Worm (Caenorhabditis elegans) whole organism, young adult: Measurements from ENCODE around the gene C17A2.7.

Experiments used
- B0035.1 ChIP-seq: sonication (generic microtip); optimal IDR thresholded peaks from 2 replicates; lab custom pipeline; 2016; ENCODE audit warnings: missing genetic modification characterization, mild to moderate bottlenecking, missing compliant biosample characterization, missing genotype, missing genetic modification reagents
- B0261.1 ChIP-seq: sonication (generic microtip); optimal IDR thresholded peaks from 2 replicates; lab custom pipeline; 2016; ENCODE audit warnings: mild to moderate bottlenecking, missing genetic modification characterization, moderate library complexity, missing compliant biosample characterization
- D2030.7 ChIP-seq: fragments of 200-800 bp; sonication (Bioruptor generic); IDR thresholded peaks from 2 replicates; pipeline ENCODE4 v1.3.6; 2022; ENCODE audit warnings: missing genetic modification reagents, missing genetic modification characterization, missing compliant biosample characterization
- F10E7.11 ChIP-seq: sonication (generic microtip); optimal IDR thresholded peaks from 2 replicates; lab custom pipeline; 2017; ENCODE audit warnings: mild to moderate bottlenecking, missing genetic modification characterization, moderate library complexity, missing compliant biosample characterization
- F22D6.2 ChIP-seq: sonication (generic microtip); optimal IDR thresholded peaks from 2 replicates; lab custom pipeline; 2016; ENCODE audit warnings: mild to moderate bottlenecking, missing genetic modification characterization, missing compliant biosample characterization
- F23B12.7 ChIP-seq: sonication (generic microtip); optimal IDR thresholded peaks from 2 replicates; lab custom pipeline; 2017; ENCODE audit warnings: missing genetic modification characterization, mild to moderate bottlenecking, missing compliant biosample characterization, antibody characterized with exemption, moderate library complexity; ENCODE audit not compliant: insufficient read depth
- F33H1.4 ChIP-seq: fragments of 200-800 bp; sonication (Bioruptor generic); IDR thresholded peaks from 2 replicates; pipeline ENCODE4 v1.3.6; 2022; ENCODE audit warnings: missing genetic modification reagents, missing genetic modification characterization, missing compliant biosample characterization
- F49E8.2 ChIP-seq: sonication (generic microtip); optimal IDR thresholded peaks from 3 replicates; lab custom pipeline; 2017; ENCODE audit warnings: missing genetic modification characterization, mild to moderate bottlenecking, missing compliant biosample characterization, antibody characterized with exemption, moderate library complexity; ENCODE audit not compliant: insufficient read depth
- F57C9.4 ChIP-seq: sonication (generic microtip); optimal IDR thresholded peaks from 2 replicates; lab custom pipeline; 2017; ENCODE audit warnings: mild to moderate bottlenecking, missing genetic modification characterization, missing compliant biosample characterization
- K12H6.12 ChIP-seq: fragments of 200-800 bp; sonication (Bioruptor generic); optimal IDR thresholded peaks from 2 replicates; lab custom pipeline; 2018; ENCODE audit warnings: mild to moderate bottlenecking, missing genetic modification characterization, missing compliant biosample characterization
- Y56A3A.18 ChIP-seq: fragments of 200-800 bp; sonication (Bioruptor generic); IDR thresholded peaks from 2 replicates; pipeline ENCODE4 v1.3.6; 2022; ENCODE audit warnings: missing genetic modification reagents, missing genetic modification characterization, missing compliant biosample characterization
- akir-1 ChIP-seq: fragments of 200-800 bp; sonication (Bioruptor generic); optimal IDR thresholded peaks from 2 replicates; lab custom pipeline; 2018; ENCODE audit warnings: mild to moderate bottlenecking, missing genetic modification characterization, moderate library complexity, missing compliant biosample characterization
- aptf-2 ChIP-seq: fragments of 200-800 bp; sonication (Bioruptor generic); conservative IDR thresholded peaks from 2 replicates; pipeline ENCODE4 v1.3.6; 2022; ENCODE audit warnings: missing genetic modification reagents, missing genetic modification characterization, missing compliant biosample characterization
- athp-1 ChIP-seq: sonication (generic microtip); optimal IDR thresholded peaks from 2 replicates; lab custom pipeline; 2017; ENCODE audit warnings: mild to moderate bottlenecking, missing genetic modification characterization, missing compliant biosample characterization
- cebp-2 ChIP-seq: fragments of 200-800 bp; sonication (Bioruptor generic); IDR thresholded peaks from 2 replicates; pipeline ENCODE4 v1.3.6; 2022; ENCODE audit warnings: missing genetic modification characterization, missing compliant biosample characterization
- ceh-100 ChIP-seq: fragments of 200-800 bp; sonication (Bioruptor generic); IDR thresholded peaks from 2 replicates; pipeline ENCODE4 v1.3.6; 2022; ENCODE audit warnings: missing genetic modification reagents, missing genetic modification characterization, missing compliant biosample characterization
- ceh-27 ChIP-seq: fragments of 200-800 bp; sonication (Bioruptor generic); optimal IDR thresholded peaks from 2 replicates; lab custom pipeline; 2018; ENCODE audit warnings: mild to moderate bottlenecking, missing genetic modification characterization, moderate library complexity, missing compliant biosample characterization
- ceh-58 ChIP-seq: fragments of 200-800 bp; sonication (Bioruptor generic); IDR thresholded peaks from 2 replicates; pipeline ENCODE4 v1.3.6; 2022; ENCODE audit warnings: missing genetic modification characterization, missing compliant biosample characterization
- ceh-79 ChIP-seq: sonication (generic microtip); optimal IDR thresholded peaks from 2 replicates; lab custom pipeline; 2017; ENCODE audit warnings: mild to moderate bottlenecking, missing genetic modification characterization, missing compliant biosample characterization
- ceh-91 ChIP-seq: fragments of 200-800 bp; sonication (Bioruptor generic); IDR thresholded peaks from 2 replicates; pipeline ENCODE4 v1.3.6; 2022; ENCODE audit warnings: missing genetic modification reagents, missing genetic modification characterization, missing compliant biosample characterization
- dpl-1 ChIP-seq: fragments of 150-350 bp; optimal IDR thresholded peaks from 2 replicates; lab custom pipeline; 2014; ENCODE audit warnings: missing biosample characterization, missing genetic modification reagents, missing genetic modification characterization
- efl-1 ChIP-seq: fragments of 150-350 bp; optimal IDR thresholded peaks from 2 replicates; lab custom pipeline; 2014; ENCODE audit warnings: missing biosample characterization, missing genetic modification reagents, missing genetic modification characterization
- egl-44 ChIP-seq: fragments of 200-800 bp; sonication (Bioruptor generic); IDR thresholded peaks from 2 replicates; pipeline ENCODE4 v1.3.6; 2022; ENCODE audit warnings: missing genetic modification reagents, missing genetic modification characterization, missing compliant biosample characterization
- ekl-4 ChIP-seq: fragments of 200-800 bp; sonication (Bioruptor generic); IDR thresholded peaks from 2 replicates; pipeline ENCODE4 v1.3.6; 2022; ENCODE audit warnings: missing genetic modification reagents, missing genetic modification characterization, missing compliant biosample characterization
- hlh-12 ChIP-seq: sonication (generic microtip); optimal IDR thresholded peaks from 2 replicates; lab custom pipeline; 2016; ENCODE audit warnings: missing genetic modification characterization, missing compliant biosample characterization
- hlh-26 ChIP-seq: fragments of 200-800 bp; sonication (Bioruptor generic); conservative IDR thresholded peaks from 2 replicates; pipeline ENCODE4 v1.3.6; 2022; ENCODE audit warnings: missing genetic modification reagents, missing genetic modification characterization, missing compliant biosample characterization
- hrde-1 ChIP-seq: sonication (generic microtip); optimal IDR thresholded peaks from 2 replicates; lab custom pipeline; 2016; ENCODE audit warnings: missing genetic modification characterization, mild to moderate bottlenecking, missing compliant biosample characterization, moderate library complexity, missing genotype, missing genetic modification reagents, borderline replicate concordance
- hsf-1 ChIP-seq: fragments of 200-800 bp; sonication (Bioruptor generic); IDR thresholded peaks from 2 replicates; pipeline ENCODE4 v1.3.6; 2022; ENCODE audit warnings: missing genetic modification reagents, missing genetic modification characterization, missing compliant biosample characterization
- lin-35 ChIP-seq, 3 experiments: fragments of 150-350 bp in 2 of 3; sonication (generic microtip) in 1 of 3; optimal IDR thresholded peaks; 2 replicates each; lab custom pipeline; 2014 to 2018; ENCODE audit warnings: missing biosample characterization in 3 of 3, missing genetic modification characterization in 3 of 3, missing genetic modification reagents in 3 of 3
- lsl-1 ChIP-seq: fragments of 200-800 bp; sonication (Bioruptor generic); optimal IDR thresholded peaks from 2 replicates; lab custom pipeline; 2018; ENCODE audit warnings: mild to moderate bottlenecking, missing genetic modification characterization, moderate library complexity, missing compliant biosample characterization
- lsy-27 ChIP-seq: sonication (generic microtip); optimal IDR thresholded peaks from 2 replicates; lab custom pipeline; 2017; ENCODE audit warnings: missing genetic modification characterization, mild to moderate bottlenecking, missing compliant biosample characterization, antibody characterized with exemption, missing genotype, borderline replicate concordance; ENCODE audit not compliant: insufficient read depth
- madf-10 ChIP-seq: sonication (generic microtip); optimal IDR thresholded peaks from 2 replicates; lab custom pipeline; 2016; ENCODE audit warnings: mild to moderate bottlenecking, missing genetic modification characterization, missing compliant biosample characterization
- madf-3 ChIP-seq: fragments of 200-800 bp; sonication (Bioruptor generic); IDR thresholded peaks from 2 replicates; pipeline ENCODE4 v1.3.6; 2022; ENCODE audit warnings: missing genetic modification reagents, missing genetic modification characterization, missing compliant biosample characterization
- madf-6 ChIP-seq: fragments of 200-800 bp; sonication (Bioruptor generic); IDR thresholded peaks from 2 replicates; pipeline ENCODE4 v1.3.6; 2022; ENCODE audit warnings: missing genetic modification reagents, missing genetic modification characterization, missing compliant biosample characterization
- nfya-1 ChIP-seq: sonication (generic microtip); optimal IDR thresholded peaks from 2 replicates; lab custom pipeline; 2017; ENCODE audit warnings: antibody characterized with exemption, missing compliant biosample characterization, missing genetic modification characterization, borderline replicate concordance; ENCODE audit not compliant: insufficient read depth
- nfya-2 ChIP-seq: fragments of 200-800 bp; sonication (Bioruptor generic); IDR thresholded peaks from 2 replicates; pipeline ENCODE4 v1.3.6; 2022; ENCODE audit warnings: missing genetic modification reagents, missing genetic modification characterization, missing compliant biosample characterization
- nhr-120 ChIP-seq: fragments of 200-800 bp; sonication (Bioruptor generic); IDR thresholded peaks from 2 replicates; pipeline ENCODE4 v1.3.6; 2022; ENCODE audit warnings: missing genetic modification characterization, missing compliant biosample characterization
- nhr-179 ChIP-seq: sonication (generic microtip); optimal IDR thresholded peaks from 2 replicates; lab custom pipeline; 2016; ENCODE audit warnings: mild to moderate bottlenecking, missing genetic modification characterization, missing compliant biosample characterization
- nhr-80 ChIP-seq: sonication (generic microtip); optimal IDR thresholded peaks from 2 replicates; lab custom pipeline; 2016; ENCODE audit warnings: missing genetic modification characterization, missing compliant biosample characterization
- rpc-1 ChIP-seq, 2 experiments: fragments of 150-350 bp in 1 of 2; sonication (generic microtip) in 1 of 2; optimal IDR thresholded peaks; 2 replicates each; lab custom pipeline; 2014 to 2018; ENCODE audit warnings: missing biosample characterization in 1 of 2, missing genetic modification characterization in 1 of 2, missing genetic modification reagents in 1 of 2, missing genotype in 1 of 2
- sea-2 ChIP-seq: fragments of 200-800 bp; sonication (Bioruptor generic); IDR thresholded peaks from 2 replicates; pipeline ENCODE4 v1.3.6; 2022; ENCODE audit warnings: missing genetic modification characterization, missing compliant biosample characterization
- snpc-3.4 ChIP-seq: sonication (generic microtip); optimal IDR thresholded peaks from 2 replicates; lab custom pipeline; 2017; ENCODE audit warnings: missing genetic modification characterization, mild to moderate bottlenecking, missing compliant biosample characterization, antibody characterized with exemption, moderate library complexity, missing genotype, missing genetic modification reagents
- somi-1 ChIP-seq: fragments of 200-800 bp; sonication (Bioruptor generic); optimal IDR thresholded peaks from 2 replicates; lab custom pipeline; 2018; ENCODE audit warnings: mild to moderate bottlenecking, missing genetic modification characterization, missing compliant biosample characterization
- tbp1 ChIP-seq: fragments of 200-800 bp; sonication (Bioruptor generic); optimal IDR thresholded peaks from 2 replicates; lab custom pipeline; 2018; ENCODE audit warnings: mild to moderate bottlenecking, missing genetic modification characterization, missing compliant biosample characterization
- unc-62 ChIP-seq: fragments of 150-350 bp; optimal IDR thresholded peaks from 2 replicates; lab custom pipeline; 2014; ENCODE audit warnings: missing biosample characterization, missing genetic modification reagents, missing genetic modification characterization
- zim-3 ChIP-seq: sonication (generic microtip); optimal IDR thresholded peaks from 2 replicates; lab custom pipeline; 2017; ENCODE audit warnings: mild to moderate bottlenecking, missing genetic modification characterization, moderate library complexity, missing compliant biosample characterization
- ztf-18 ChIP-seq: sonication (generic microtip); optimal IDR thresholded peaks from 2 replicates; lab custom pipeline; 2016; ENCODE audit warnings: missing genotype, mild to moderate bottlenecking, missing genetic modification characterization, missing compliant biosample characterization
- ztf-6 ChIP-seq: fragments of 200-800 bp; sonication (Bioruptor generic); IDR thresholded peaks from 2 replicates; pipeline ENCODE4 v1.3.6; 2022; ENCODE audit warnings: missing genetic modification reagents, missing genetic modification characterization, missing compliant biosample characterization

Gene C17A2.7

ce11 chrII:3808104-3808503, 35.1 kb downstream of the C17A2.7 start, which contains the start of gene F54D10.5 (continued):
- TF ChIP-seq rpc-1 (optimal IDR thresholded peaks at IDR 0.05; lab: Kevin White, UChicago) = peak; percentile 25
- no peak for TF ChIP-seq rpc-1 (tag; optimal IDR thresholded peaks at IDR 0.05; lab: Kevin White, UChicago)
- no peak for TF ChIP-seq egl-44 (GFP tag; lab: Robert Waterston, UW)
- no peak for TF ChIP-seq hlh-12 (tag; lab: Kevin White, UChicago)
- no peak for TF ChIP-seq madf-10 (tag; lab: Kevin White, UChicago)
- TF ChIP-seq ceh-27 = no peak
- peak; percentile 22; the same call in 1 of the 2 replicates for TF ChIP-seq F33H1.4
- TF ChIP-seq nhr-120 (GFP tag; lab: Robert Waterston, UW) = no peak
- no peak for TF ChIP-seq athp-1 (tag; lab: Kevin White, UChicago)
- TF ChIP-seq F57C9.4 = no peak
- TF ChIP-seq Y56A3A.18 = no peak
- no peak for TF ChIP-seq nhr-179 (tag; lab: Kevin White, UChicago)
- TF ChIP-seq ztf-6 (GFP tag; lab: Robert Waterston, UW) = no peak
- no peak for TF ChIP-seq ceh-58 (GFP tag; lab: Robert Waterston, UW)
- TF ChIP-seq F22D6.2 (tag; lab: Kevin White, UChicago) = no peak
- no peak for TF ChIP-seq unc-62
- no peak for TF ChIP-seq K12H6.12
- TF ChIP-seq zim-3 (tag; lab: Kevin White, UChicago) = no peak
- peak; percentile 43 for TF ChIP-seq efl-1 (GFP tag; lab: Kevin White, UChicago)
- TF ChIP-seq F49E8.2 (tag; lab: Kevin White, UChicago) = no peak
- no peak for TF ChIP-seq ztf-18 (tag; lab: Kevin White, UChicago)
- TF ChIP-seq ceh-79 (tag; lab: Kevin White, UChicago) = no peak
- peak; percentile 67 for TF ChIP-seq F23B12.7
- no peak for TF ChIP-seq nhr-80 (tag; lab: Kevin White, UChicago)
- no peak for TF ChIP-seq lsy-27 (tag; lab: Kevin White, UChicago)
- no peak for TF ChIP-seq lsl-1 (GFP tag; lab: Kevin White, UChicago)
- TF ChIP-seq aptf-2 (GFP tag; lab: Robert Waterston, UW) = no peak
- TF ChIP-seq hlh-26 (GFP tag; lab: Robert Waterston, UW) = no peak
- peak; percentile 14 for TF ChIP-seq tbp1 (GFP tag; lab: Kevin White, UChicago)
- TF ChIP-seq hsf-1 (GFP tag; lab: Robert Waterston, UW) = no peak
- TF ChIP-seq lin-35 (GFP tag; optimal IDR thresholded peaks at IDR 0.05; lab: Kevin White, UChicago) = peak in 1 of 3 experiments; percentile 83
- TF ChIP-seq madf-3 (GFP tag; lab: Robert Waterston, UW) = no peak
- no peak for TF ChIP-seq B0261.1 (tag; lab: Kevin White, UChicago)
- peak; percentile 25; the same call in 1 of the 2 replicates for TF ChIP-seq ekl-4 (GFP tag; lab: Robert Waterston, UW)
- 0 out of 2 replicates have a peak, but pooled peaks have one; percentile 33 for TF ChIP-seq D2030.7 (GFP tag; lab: Robert Waterston, UW)
- TF ChIP-seq snpc-3.4 (tag; lab: Kevin White, UChicago) = peak; percentile 25
- TF ChIP-seq dpl-1 (GFP tag; lab: Kevin White, UChicago) = peak; percentile 71
- no peak for TF ChIP-seq ceh-91 (GFP tag; lab: Robert Waterston, UW)
- no peak for TF ChIP-seq hrde-1 (tag; lab: Kevin White, UChicago)
- no peak for TF ChIP-seq sea-2 (GFP tag; lab: Robert Waterston, UW)
- TF ChIP-seq nfya-2 = no peak
- peak; percentile 63; the same call in 1 of the 2 replicates for TF ChIP-seq madf-6
- no peak for TF ChIP-seq cebp-2 (GFP tag; lab: Robert Waterston, UW)
- no peak for TF ChIP-seq akir-1
- TF ChIP-seq nfya-1 (tag; lab: Kevin White, UChicago) = no peak
- no peak for TF ChIP-seq F10E7.11 (tag; lab: Kevin White, UChicago)
- no peak for TF ChIP-seq somi-1 (GFP tag; lab: Kevin White, UChicago)
- TF ChIP-seq ceh-100 (GFP tag; lab: Robert Waterston, UW) = peak; percentile 26; the same call in 1 of the 2 replicates
- TF ChIP-seq B0035.1 (tag; lab: Kevin White, UChicago) = no peak
